Fruit fly (Drosophila melanogaster): ENCODE results near the gene CG33080.

CG33080 gene

dm6 chrX:5744992-5745732 is 27.6 kb upstream of the CG33080 start:
- TF ChIP-seq CG8301 (tag; optimal IDR thresholded peaks at IDR 0.05) (peak; percentile 20), fd96Ca (GFP tag; IDR thresholded peaks at IDR 0.05) (peak; percentile 64; the same call in 2 of the 3 replicates), CG14655 (GFP tag; optimal IDR thresholded peaks at IDR 0.05) (peak; percentile 21), Pif1B (GFP tag; optimal IDR thresholded peaks at IDR 0.05) (peak; percentile 15), CG32121 (GFP tag; IDR thresholded peaks at IDR 0.05) (0 out of 2 replicates have a peak, but pooled peaks have one; percentile 13), CG4496 (GFP tag; IDR thresholded peaks at IDR 0.05) (peak; percentile 42; the same call in 1 of the 3 replicates), CG10348 (GFP tag; IDR thresholded peaks at IDR 0.05) (no peak), Ets98B (GFP tag; IDR thresholded peaks at IDR 0.05) (peak; percentile 37; the same call in 1 of the 2 replicates), CG12605 (GFP tag; IDR thresholded peaks at IDR 0.05) (no peak), EcR (GFP tag; optimal IDR thresholded peaks at IDR 0.05) (peak; percentile 46)

- TF ChIP-seq CG8159 (tag; optimal IDR thresholded peaks at IDR 0.05), result no peak
- no peak for TF ChIP-seq CG4496 (GFP tag; IDR thresholded peaks at IDR 0.05)
- TF ChIP-seq CG34367 (tag; optimal IDR thresholded peaks at IDR 0.05), result no peak
- TF ChIP-seq Pif1A (GFP tag; optimal IDR thresholded peaks at IDR 0.05), result no peak
- no peak for TF ChIP-seq gl (tag; optimal IDR thresholded peaks at IDR 0.05)
- TF ChIP-seq D1 (tag; optimal IDR thresholded peaks at IDR 0.05), result no peak
- TF ChIP-seq CG13204 (GFP tag; optimal IDR thresholded peaks at IDR 0.05), result no peak
- no peak for TF ChIP-seq CG8301 (tag; optimal IDR thresholded peaks at IDR 0.05)
- TF ChIP-seq CG14655 (GFP tag; optimal IDR thresholded peaks at IDR 0.05), result no peak
Observed at dm6 chrX:5744277-5744846, 26.8 kb upstream of the CG33080 start.

dm6 chrX:5741625-5742024 is 24.0 kb upstream of the CG33080 start:
- TF ChIP-seq CG13204 (GFP tag; optimal IDR thresholded peaks at IDR 0.05), result no peak
- TF ChIP-seq CG10348 (GFP tag; IDR thresholded peaks at IDR 0.05), result no peak
- TF ChIP-seq CG8301 (tag; optimal IDR thresholded peaks at IDR 0.05), result no peak
- no peak for TF ChIP-seq Ets98B (GFP tag; IDR thresholded peaks at IDR 0.05)
- no peak for TF ChIP-seq CG4496 (GFP tag; IDR thresholded peaks at IDR 0.05)
- no peak for TF ChIP-seq CG12605 (GFP tag; IDR thresholded peaks at IDR 0.05)
- no peak for TF ChIP-seq CG15710 (tag; optimal IDR thresholded peaks at IDR 0.05)
- TF ChIP-seq Pif1A (GFP tag; optimal IDR thresholded peaks at IDR 0.05), result no peak
- TF ChIP-seq EcR (GFP tag; optimal IDR thresholded peaks at IDR 0.05), result no peak
- TF ChIP-seq Pif1B (GFP tag; optimal IDR thresholded peaks at IDR 0.05), result no peak
- no peak for TF ChIP-seq D1 (tag; optimal IDR thresholded peaks at IDR 0.05)
- no peak for TF ChIP-seq CG17806 (tag; optimal IDR thresholded peaks at IDR 0.05)
- no peak for TF ChIP-seq CG9948 (tag; optimal IDR thresholded peaks at IDR 0.05)
- no peak for TF ChIP-seq Snoo (tag; optimal IDR thresholded peaks at IDR 0.05)
- no peak for TF ChIP-seq CG8159 (tag; optimal IDR thresholded peaks at IDR 0.05)

- no peak for TF ChIP-seq EcR (GFP tag; optimal IDR thresholded peaks at IDR 0.05)
- peak; percentile 6 for TF ChIP-seq Pif1A (GFP tag; optimal IDR thresholded peaks at IDR 0.05)
- TF ChIP-seq CG14655 (GFP tag; optimal IDR thresholded peaks at IDR 0.05), result peak; percentile 18
- TF ChIP-seq CG12605 (GFP tag; IDR thresholded peaks at IDR 0.05), result peak; percentile 22; the same call in 1 of the 2 replicates
- peak; percentile 23; the same call in 1 of the 3 replicates for TF ChIP-seq fd96Ca (GFP tag; IDR thresholded peaks at IDR 0.05)
- TF ChIP-seq Snoo (tag; optimal IDR thresholded peaks at IDR 0.05), result no peak
- peak; percentile 33; the same call in 1 of the 2 replicates for TF ChIP-seq CG32121 (GFP tag; IDR thresholded peaks at IDR 0.05)
- no peak for TF ChIP-seq CG8301 (tag; optimal IDR thresholded peaks at IDR 0.05)
- peak; percentile 1 for TF ChIP-seq Pif1B (GFP tag; optimal IDR thresholded peaks at IDR 0.05)
- no peak for TF ChIP-seq CG17806 (tag; optimal IDR thresholded peaks at IDR 0.05)
- no peak for TF ChIP-seq CG4496 (GFP tag; IDR thresholded peaks at IDR 0.05)
- TF ChIP-seq Ets98B (GFP tag; IDR thresholded peaks at IDR 0.05), result peak; percentile 45
- TF ChIP-seq D1 (tag; optimal IDR thresholded peaks at IDR 0.05), result no peak
- no peak for TF ChIP-seq CG34367 (tag; optimal IDR thresholded peaks at IDR 0.05)
- TF ChIP-seq CG15710 (tag; optimal IDR thresholded peaks at IDR 0.05), result no peak
Observed at dm6 chrX:5737676-5738220, 20.2 kb upstream of the CG33080 start, which contains the start of gene Snx27. Gene Snx27 (minus strand): TSS chrX:5738031.

- TF ChIP-seq CG15710 (tag; optimal IDR thresholded peaks at IDR 0.05), result peak; percentile 7
- peak; percentile 72 for TF ChIP-seq CG32121 (GFP tag; IDR thresholded peaks at IDR 0.05)
- no peak for TF ChIP-seq Snoo (tag; optimal IDR thresholded peaks at IDR 0.05)
- peak; percentile 10 for TF ChIP-seq CG9948 (tag; optimal IDR thresholded peaks at IDR 0.05)
- no peak for TF ChIP-seq D1 (tag; optimal IDR thresholded peaks at IDR 0.05)
- no peak for TF ChIP-seq Pif1A (GFP tag; optimal IDR thresholded peaks at IDR 0.05)
- TF ChIP-seq CG34367 (tag; optimal IDR thresholded peaks at IDR 0.05), result no peak
- TF ChIP-seq Ets98B (GFP tag; IDR thresholded peaks at IDR 0.05), result peak; percentile 64
- TF ChIP-seq CG10348 (GFP tag; IDR thresholded peaks at IDR 0.05), result 0 out of 2 replicates have a peak, but pooled peaks have one; percentile 37
- no peak for TF ChIP-seq CG8301 (tag; optimal IDR thresholded peaks at IDR 0.05)
- TF ChIP-seq Pif1B (GFP tag; optimal IDR thresholded peaks at IDR 0.05), result no peak
- TF ChIP-seq CG13204 (GFP tag; optimal IDR thresholded peaks at IDR 0.05), result peak; percentile 95
- peak; percentile 85 for TF ChIP-seq CG4496 (GFP tag; IDR thresholded peaks at IDR 0.05)
- peak; percentile 76; the same call in 2 of the 3 replicates for TF ChIP-seq fd96Ca (GFP tag; IDR thresholded peaks at IDR 0.05)
- no peak for TF ChIP-seq CG14655 (GFP tag; optimal IDR thresholded peaks at IDR 0.05)
- TF ChIP-seq gl (tag; optimal IDR thresholded peaks at IDR 0.05), result no peak
- peak; percentile 56; the same call in 1 of the 2 replicates for TF ChIP-seq rn (GFP tag; IDR thresholded peaks at IDR 0.05)
- TF ChIP-seq CG8159 (tag; optimal IDR thresholded peaks at IDR 0.05), result peak; percentile 26
- 0 out of 2 replicates have a peak, but pooled peaks have one; percentile 17 for TF ChIP-seq CG12605 (GFP tag; IDR thresholded peaks at IDR 0.05)
Observed at dm6 chrX:5737157-5737556, 19.6 kb upstream of the CG33080 start.

Data from whole organism, pupa.